Worm (Caenorhabditis elegans) whole organism, L4 larva: ENCODE measurements around the gene C25H3.7.

Source experiments
- T26A8.4 ChIP-seq: fragments of 200-800 bp; sonication (Bioruptor generic); IDR thresholded peaks from 2 replicates; pipeline ENCODE4 v1.3.6; 2022; ENCODE audit warnings: missing genetic modification characterization, missing compliant biosample characterization
- aly-2 ChIP-seq: sonication (generic microtip); optimal IDR thresholded peaks from 2 replicates; lab custom pipeline; 2018; ENCODE audit warnings: missing biosample characterization, missing genetic modification characterization
- ama-1 ChIP-seq: fragments of 150-350 bp; optimal IDR thresholded peaks from 2 replicates; lab custom pipeline; 2014; ENCODE audit warnings: inconsistent platforms, mixed read lengths
- ceh-82 ChIP-seq: sonication (generic microtip); optimal IDR thresholded peaks from 2 replicates; lab custom pipeline; 2017; ENCODE audit warnings: missing biosample characterization, missing genetic modification characterization
- dpl-1 ChIP-seq: fragments of 150-350 bp; optimal IDR thresholded peaks from 2 replicates; lab custom pipeline; 2014; ENCODE audit warnings: missing biosample characterization, missing genetic modification reagents, missing genetic modification characterization
- egl-27 ChIP-seq: sonication (generic microtip); optimal IDR thresholded peaks from 3 replicates; lab custom pipeline; 2017; ENCODE audit warnings: missing biosample characterization, missing genetic modification reagents, missing genetic modification characterization
- lin-39 ChIP-seq: fragments of 150-350 bp; optimal IDR thresholded peaks from 2 replicates; lab custom pipeline; 2014; ENCODE audit warnings: missing biosample characterization, missing genetic modification reagents, missing genetic modification characterization
- nhr-11 ChIP-seq: fragments of 150-350 bp; optimal IDR thresholded peaks from 2 replicates; lab custom pipeline; 2014; ENCODE audit warnings: missing biosample characterization, missing genetic modification characterization
- nhr-28 ChIP-seq: fragments of 150-350 bp; optimal IDR thresholded peaks from 2 replicates; lab custom pipeline; 2014; ENCODE audit warnings: missing biosample characterization, missing genetic modification characterization
- skn-1 ChIP-seq: fragments of 150-350 bp; optimal IDR thresholded peaks from 2 replicates; lab custom pipeline; 2014; ENCODE audit warnings: missing biosample characterization, missing genetic modification characterization
- unc-130 ChIP-seq: sonication (generic microtip); optimal IDR thresholded peaks from 2 replicates; lab custom pipeline; 2016; ENCODE audit warnings: missing genetic modification reagents, missing genetic modification characterization, missing compliant biosample characterization
- unc-39 ChIP-seq: sonication (generic microtip); optimal IDR thresholded peaks from 2 replicates; lab custom pipeline; 2017; ENCODE audit warnings: missing biosample characterization, missing genetic modification characterization
- unc-62 ChIP-seq, 3 experiments: fragments of 150-350 bp in 1 of 3; sonication (generic microtip); optimal IDR thresholded peaks in 2 of 3; peaks in 1 of 3; 1 replicate in 1 of 3; 2 replicates in 2 of 3; lab custom pipeline; 2014 to 2017; ENCODE audit warnings: missing biosample characterization in 3 of 3, missing genetic modification characterization in 3 of 3, missing genetic modification reagents in 3 of 3, missing genotype in 1 of 3

ce11 chrII:5661735-5662177, 7.0 kb downstream of the C25H3.7 start:
- TF ChIP-seq nhr-28 (tag; lab: Kevin White, UChicago): peak; percentile 55
- TF ChIP-seq dpl-1 (GFP tag; lab: Kevin White, UChicago): peak; percentile 37
- peak in 1 of 2 experiments; percentile 100 for TF ChIP-seq unc-62 (GFP tag; optimal IDR thresholded peaks at IDR 0.05 in 1 of 2; lab: Kevin White, UChicago)
- peak; percentile 45 for TF ChIP-seq unc-62 (tag; optimal IDR thresholded peaks at IDR 0.05; lab: Kevin White, UChicago)
- no peak for TF ChIP-seq ceh-82 (tag; lab: Kevin White, UChicago)
- peak; percentile 76 for TF ChIP-seq unc-130
- TF ChIP-seq unc-39: no peak
- TF ChIP-seq T26A8.4: peak; percentile 97
- TF ChIP-seq aly-2 (tag; lab: Kevin White, UChicago): no peak
- TF ChIP-seq nhr-11 (tag; lab: Kevin White, UChicago): peak; percentile 81
- TF ChIP-seq lin-39 (tag; lab: Kevin White, UChicago): no peak
- peak; percentile 78 for TF ChIP-seq egl-27 (tag; lab: Kevin White, UChicago)
- peak; percentile 100 for TF ChIP-seq ama-1 (lab: Kevin White, UChicago)
- peak; percentile 62 for TF ChIP-seq skn-1 (tag; lab: Kevin White, UChicago)
